Fruit fly (Drosophila melanogaster) whole organism, embryonic: Measurements from ENCODE around the gene CG33293.

Experiments
- B-H2 ChIP-seq: fragments of 200-800 bp; sonication (Bioruptor generic); optimal IDR thresholded peaks from 2 replicates; lab custom pipeline; 2018; ENCODE audit warnings: missing biosample characterization, mild to moderate bottlenecking, missing genetic modification characterization
- CG12104 ChIP-seq: fragments of 200-800 bp; sonication (Bioruptor generic); optimal IDR thresholded peaks from 3 replicates; lab custom pipeline; 2016; ENCODE audit warnings: missing biosample characterization, missing genetic modification characterization
- CG12219 ChIP-seq: fragments of 200-800 bp; sonication (Bioruptor generic); optimal IDR thresholded peaks from 3 replicates; lab custom pipeline; 2018; ENCODE audit warnings: missing biosample characterization, mild to moderate bottlenecking, missing genetic modification characterization
- CG12236 ChIP-seq: fragments of 200-800 bp; sonication (Bioruptor generic); optimal IDR thresholded peaks from 2 replicates; lab custom pipeline; 2016; ENCODE audit warnings: missing biosample characterization, missing genetic modification characterization
- CG1233 ChIP-seq: fragments of 200-800 bp; sonication (Bioruptor generic); optimal IDR thresholded peaks from 4 replicates; lab custom pipeline; 2018; ENCODE audit warnings: missing biosample characterization, mild to moderate bottlenecking, missing genetic modification characterization
- CG14014 ChIP-seq: fragments of 200-800 bp; sonication (Bioruptor generic); IDR thresholded peaks from 2 replicates; pipeline ENCODE4 v1.3.6; 2022; ENCODE audit warnings: missing biosample characterization, missing genetic modification characterization
- CG15269 ChIP-seq: fragments of 200-800 bp; sonication (Bioruptor generic); optimal IDR thresholded peaks from 2 replicates; lab custom pipeline; 2018; ENCODE audit warnings: missing biosample characterization, mild to moderate bottlenecking, missing genetic modification characterization, moderate library complexity
- CG16815 ChIP-seq: fragments of 200-800 bp; sonication (Bioruptor generic); optimal IDR thresholded peaks from 3 replicates; lab custom pipeline; 2017; ENCODE audit warnings: missing biosample characterization, mild to moderate bottlenecking, missing genetic modification characterization
- CG18476 ChIP-seq: fragments of 200-800 bp; sonication (Bioruptor generic); optimal IDR thresholded peaks from 2 replicates; lab custom pipeline; 2016; ENCODE audit warnings: missing biosample characterization, mild to moderate bottlenecking, missing genetic modification characterization
- CG2199 ChIP-seq: fragments of 200-800 bp; sonication (Bioruptor generic); IDR thresholded peaks from 3 replicates; pipeline ENCODE4 v1.3.6; 2022; ENCODE audit warnings: missing biosample characterization, missing genetic modification characterization
- CG3065 ChIP-seq: fragments of 200-800 bp; sonication (Bioruptor generic); optimal IDR thresholded peaks from 2 replicates; lab custom pipeline; 2016; ENCODE audit warnings: missing biosample characterization, missing genetic modification characterization
- CG34376 ChIP-seq: fragments of 200-800 bp; sonication (Bioruptor generic); optimal IDR thresholded peaks from 2 replicates; lab custom pipeline; 2018; ENCODE audit warnings: missing biosample characterization, mild to moderate bottlenecking, missing genetic modification characterization
- CG4730 ChIP-seq: fragments of 200-800 bp; sonication (Bioruptor generic); IDR thresholded peaks from 2 replicates; pipeline ENCODE4 v1.3.6; 2022; ENCODE audit warnings: missing biosample characterization, missing genetic modification characterization
- CG4854 ChIP-seq: fragments of 200-800 bp; sonication (Bioruptor generic); optimal IDR thresholded peaks from 2 replicates; lab custom pipeline; 2016; ENCODE audit warnings: missing biosample characterization, missing genetic modification characterization, inconsistent platforms
- CG5953 ChIP-seq: fragments of 200-800 bp; sonication (Bioruptor generic); IDR thresholded peaks from 2 replicates; pipeline ENCODE4 v1.3.6; 2022; ENCODE audit warnings: missing biosample characterization, missing genetic modification characterization
- CG6689 ChIP-seq: fragments of 200-800 bp; sonication (Bioruptor generic); IDR thresholded peaks from 2 replicates; pipeline ENCODE4 v1.3.6; 2022; ENCODE audit warnings: missing biosample characterization, missing genetic modification characterization
- CG7271 ChIP-seq: fragments of 200-800 bp; sonication (Bioruptor generic); optimal IDR thresholded peaks from 2 replicates; lab custom pipeline; 2018; ENCODE audit warnings: missing biosample characterization, mild to moderate bottlenecking, missing genetic modification characterization, moderate library complexity
- CG7357 ChIP-seq: fragments of 200-800 bp; sonication (Bioruptor generic); IDR thresholded peaks from 3 replicates; pipeline ENCODE4 v1.3.6; 2022; ENCODE audit warnings: missing biosample characterization, missing genetic modification characterization
- CG9437 ChIP-seq: fragments of 200-800 bp; sonication (Bioruptor generic); optimal IDR thresholded peaks from 2 replicates; lab custom pipeline; 2018; ENCODE audit warnings: missing biosample characterization, mild to moderate bottlenecking, missing genetic modification characterization
- CG9727 ChIP-seq: fragments of 200-800 bp; sonication (Bioruptor generic); optimal IDR thresholded peaks from 3 replicates; lab custom pipeline; 2017; ENCODE audit warnings: missing biosample characterization, mild to moderate bottlenecking, missing genetic modification characterization
- CG9817 ChIP-seq: fragments of 200-800 bp; sonication (Bioruptor generic); optimal IDR thresholded peaks from 2 replicates; lab custom pipeline; 2018; ENCODE audit warnings: missing biosample characterization, mild to moderate bottlenecking, missing genetic modification characterization, moderate library complexity
- Dll ChIP-seq: fragments of 200-800 bp; sonication (Bioruptor generic); IDR thresholded peaks from 4 replicates; pipeline ENCODE4 v1.3.6; 2022; ENCODE audit warnings: missing biosample characterization, missing genetic modification characterization; ENCODE audit not compliant: partially characterized antibody
- Eip74EF ChIP-seq, 2 experiments: fragments of 200-800 bp in 1 of 2; fragments of >200 bp in 1 of 2; sonication (Bioruptor generic) in 1 of 2; optimal IDR thresholded peaks; 2 replicates each; lab custom pipeline; 2017 to 2019; ENCODE audit warnings: missing biosample characterization in 2 of 2, missing genetic modification characterization in 2 of 2, mild to moderate bottlenecking in 1 of 2, moderate library complexity in 1 of 2
- Ets65A ChIP-seq: fragments of 200-800 bp; sonication (Bioruptor generic); peaks from one replicate; lab custom pipeline; 2016; ENCODE audit warnings: missing biosample characterization, missing genetic modification characterization
- Fer2 ChIP-seq: fragments of 200-800 bp; sonication (Bioruptor generic); optimal IDR thresholded peaks from 2 replicates; lab custom pipeline; 2018; ENCODE audit warnings: missing biosample characterization, mild to moderate bottlenecking, missing genetic modification characterization, moderate library complexity
- HLH4C ChIP-seq: fragments of 200-800 bp; sonication (Bioruptor generic); IDR thresholded peaks from 3 replicates; pipeline ENCODE4 v1.3.6; 2022; ENCODE audit warnings: missing biosample characterization, missing genetic modification characterization; ENCODE audit not compliant: partially characterized antibody
- NK7.1 ChIP-seq: fragments of 200-800 bp; sonication (Bioruptor generic); optimal IDR thresholded peaks from 3 replicates; lab custom pipeline; 2016; ENCODE audit warnings: missing biosample characterization, missing genetic modification characterization
- Nf-YC ChIP-seq: fragments of 200-800 bp; optimal IDR thresholded peaks from 3 replicates; lab custom pipeline; 2019; ENCODE audit warnings: missing biosample characterization, mild to moderate bottlenecking, missing genetic modification characterization, moderate library complexity
- Pdp1 ChIP-seq, 2 experiments: fragments of 200-800 bp; sonication (Bioruptor generic); optimal IDR thresholded peaks; 3 replicates each; lab custom pipeline; 2016; ENCODE audit warnings: missing biosample characterization in 2 of 2, missing genetic modification characterization in 2 of 2, mild to moderate bottlenecking in 1 of 2, moderate library complexity in 1 of 2
- chinmo ChIP-seq: fragments of 200-800 bp; sonication (Bioruptor generic); IDR thresholded peaks from 4 replicates; pipeline ENCODE4 v1.3.6; 2022; ENCODE audit warnings: missing biosample characterization, missing genetic modification characterization; ENCODE audit not compliant: partially characterized antibody
- emc ChIP-seq: fragments of 200-800 bp; sonication (Bioruptor generic); optimal IDR thresholded peaks from 2 replicates; lab custom pipeline; 2016; ENCODE audit warnings: missing biosample characterization, missing genetic modification characterization
- fd96Cb ChIP-seq: fragments of 200-800 bp; sonication (Bioruptor generic); optimal IDR thresholded peaks from 2 replicates; lab custom pipeline; 2018; ENCODE audit warnings: missing biosample characterization, mild to moderate bottlenecking, missing genetic modification characterization, moderate library complexity
- fru ChIP-seq: fragments of >200 bp; optimal IDR thresholded peaks from 2 replicates; lab custom pipeline; 2017
- ftz-f1 ChIP-seq: fragments of 200-800 bp; sonication (Bioruptor generic); optimal IDR thresholded peaks from 2 replicates; lab custom pipeline; 2016; ENCODE audit warnings: missing biosample characterization, missing genetic modification characterization
- gcm ChIP-seq: fragments of 200-800 bp; sonication (Bioruptor generic); optimal IDR thresholded peaks from 2 replicates; lab custom pipeline; 2019; ENCODE audit warnings: missing biosample characterization, mild to moderate bottlenecking, missing genetic modification characterization, moderate library complexity
- gcm2 ChIP-seq: fragments of 200-800 bp; sonication (Bioruptor generic); optimal IDR thresholded peaks from 2 replicates; lab custom pipeline; 2016; ENCODE audit warnings: missing biosample characterization, missing genetic modification characterization
- ind ChIP-seq: fragments of 200-800 bp; sonication (Bioruptor generic); optimal IDR thresholded peaks from 3 replicates; lab custom pipeline; 2016; ENCODE audit warnings: missing biosample characterization, missing genetic modification characterization
- oc ChIP-seq: fragments of 200-800 bp; sonication (Bioruptor generic); optimal IDR thresholded peaks from 2 replicates; lab custom pipeline; 2018; ENCODE audit warnings: missing biosample characterization, mild to moderate bottlenecking, missing genetic modification characterization, moderate library complexity
- pb ChIP-seq: fragments of 200-800 bp; sonication (Bioruptor generic); optimal IDR thresholded peaks from 3 replicates; lab custom pipeline; 2016; ENCODE audit warnings: missing biosample characterization, missing genetic modification characterization
- repo ChIP-seq: fragments of 200-800 bp; sonication (Bioruptor generic); optimal IDR thresholded peaks from 2 replicates; lab custom pipeline; 2016; ENCODE audit warnings: missing biosample characterization, missing genetic modification characterization
- sens ChIP-seq: fragments of 200-800 bp; sonication (Bioruptor generic); peaks from one replicate; lab custom pipeline; 2016; ENCODE audit warnings: missing biosample characterization, missing genetic modification characterization
- sob ChIP-seq: fragments of 200-800 bp; sonication (Bioruptor generic); IDR thresholded peaks from 2 replicates; pipeline ENCODE4 v1.3.6; 2022; ENCODE audit warnings: missing biosample characterization, missing genetic modification characterization
- stc ChIP-seq: fragments of 200-800 bp; sonication (Bioruptor generic); IDR thresholded peaks from 2 replicates; pipeline ENCODE4 v1.3.6; 2022; ENCODE audit warnings: missing biosample characterization, missing genetic modification characterization
- trem ChIP-seq: fragments of 200-800 bp; optimal IDR thresholded peaks from 3 replicates; lab custom pipeline; 2019; ENCODE audit warnings: missing biosample characterization, mild to moderate bottlenecking, missing genetic modification characterization, moderate library complexity
- twi ChIP-seq: fragments of 200-800 bp; optimal IDR thresholded peaks from 2 replicates; lab custom pipeline; 2019; ENCODE audit warnings: missing biosample characterization, mild to moderate bottlenecking, missing genetic modification characterization, moderate library complexity
- usp ChIP-seq: fragments of >200 bp; optimal IDR thresholded peaks from 2 replicates; lab custom pipeline; 2017; ENCODE audit warnings: missing biosample characterization, missing genetic modification characterization
- vfl ChIP-seq: fragments of 200-800 bp; sonication (Bioruptor generic); optimal IDR thresholded peaks from 2 replicates; lab custom pipeline; 2016; ENCODE audit warnings: missing biosample characterization, missing genetic modification characterization
- vvl ChIP-seq: fragments of 200-800 bp; sonication (Bioruptor generic); IDR thresholded peaks from 2 replicates; pipeline ENCODE4 v1.3.6; 2022; ENCODE audit warnings: missing biosample characterization, missing genetic modification characterization
- wdn ChIP-seq: fragments of 200-800 bp; sonication (Bioruptor generic); IDR thresholded peaks from 2 replicates; pipeline ENCODE4 v1.3.6; 2022; ENCODE audit warnings: missing biosample characterization, missing genetic modification characterization
- wek ChIP-seq: fragments of 200-800 bp; sonication (Bioruptor generic); optimal IDR thresholded peaks from 3 replicates; lab custom pipeline; 2018; ENCODE audit warnings: missing biosample characterization, mild to moderate bottlenecking, missing genetic modification characterization, moderate library complexity
- zen ChIP-seq: fragments of 200-800 bp; sonication (Bioruptor generic); optimal IDR thresholded peaks from 3 replicates; lab custom pipeline; 2018; ENCODE audit warnings: missing biosample characterization, mild to moderate bottlenecking, missing genetic modification characterization, moderate library complexity

Gene CG33293

DNA sequence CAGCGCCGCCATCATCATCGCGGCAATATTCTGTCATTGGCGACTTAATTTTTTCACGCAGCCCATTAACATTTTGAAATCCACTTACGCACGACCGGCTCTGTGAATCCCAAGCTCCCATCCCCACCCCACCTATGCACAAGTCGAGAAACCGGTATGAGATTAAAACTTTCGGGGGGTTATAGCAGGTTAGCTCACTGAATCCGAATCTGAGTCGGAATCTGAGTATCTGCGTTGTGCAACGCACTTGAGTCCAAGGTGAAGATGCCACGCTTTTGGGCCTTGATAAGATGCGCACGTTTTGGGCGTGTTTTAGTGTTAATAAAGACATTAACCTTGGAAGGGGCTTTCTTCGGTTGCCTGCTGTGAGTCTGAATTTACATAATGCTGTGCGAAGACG lies 6.4 kb upstream of the CG33293 start (continued):
- TF ChIP-seq Pdp1 (GFP tag; optimal IDR thresholded peaks at IDR 0.05; lab: Kevin White, UChicago) (peak in 1 of 2 experiments; percentile 86), twi (tag; lab: Kevin White, UChicago) (no peak), CG4854 (GFP tag; lab: Kevin White, UChicago) (no peak), vvl (GFP tag; lab: Robert Waterston, UW) (peak; percentile 33; the same call in 1 of the 2 replicates), CG5953 (GFP tag; lab: Robert Waterston, UW) (no peak), gcm2 (no peak), pb (GFP tag; lab: Kevin White, UChicago) (no peak), B-H2 (no peak), CG15269 (peak; percentile 51), CG4730 (GFP tag; lab: Robert Waterston, UW) (no peak), Ets65A (no peak), Nf-YC (tag; lab: Kevin White, UChicago) (no peak), chinmo (peak; percentile 93; the same call in 3 of the 4 replicates), zen (tag; lab: Kevin White, UChicago) (no peak), CG12219 (GFP tag; lab: Kevin White, UChicago) (no peak), CG34376 (GFP tag; lab: Kevin White, UChicago) (no peak), CG12236 (GFP tag; lab: Kevin White, UChicago) (no peak), Fer2 (tag; lab: Kevin White, UChicago) (no peak)
- TF ChIP-seq, all 482 proteins: peak for 16

DNA sequence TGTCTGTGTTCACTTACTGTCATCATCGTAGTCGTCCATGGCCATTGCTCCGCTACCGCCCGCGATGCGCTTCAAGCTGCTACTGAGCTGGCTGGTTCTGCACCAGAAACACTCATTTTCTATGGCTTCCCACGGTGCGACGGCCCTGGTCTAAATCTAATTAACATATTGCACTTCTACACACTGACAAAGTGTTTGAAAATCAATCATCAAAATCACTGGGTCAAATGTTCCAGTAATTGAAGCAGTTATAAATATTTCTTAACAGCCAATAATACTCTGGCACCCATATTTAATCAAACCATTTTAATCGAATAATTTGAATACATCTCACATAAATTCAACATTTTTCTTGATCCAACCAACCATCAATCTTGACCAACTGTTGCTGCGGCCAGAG lies 3.3 kb downstream of the CG33293 start, which contains the start of gene rtp:
Gene rtp (minus strand): TSS at position 101 of the 400 bp plus-strand sequence.
- TF ChIP-seq CG2199 (GFP tag; lab: Robert Waterston, UW): no peak
- TF ChIP-seq vfl: no peak
- TF ChIP-seq sob (GFP tag; lab: Robert Waterston, UW): no peak
- TF ChIP-seq oc: no peak
- no peak for TF ChIP-seq emc
- TF ChIP-seq repo (GFP tag; lab: Kevin White, UChicago): no peak
- TF ChIP-seq Dll: no peak
- no peak for TF ChIP-seq ind (GFP tag; lab: Kevin White, UChicago)
- no peak for TF ChIP-seq CG18476 (GFP tag; lab: Kevin White, UChicago)
- no peak for TF ChIP-seq CG7357 (GFP tag; lab: Robert Waterston, UW)
- no peak for TF ChIP-seq wek (GFP tag; lab: Kevin White, UChicago)
- TF ChIP-seq gcm (GFP tag; lab: Kevin White, UChicago): no peak
- TF ChIP-seq CG1233 (GFP tag; lab: Kevin White, UChicago): no peak
- TF ChIP-seq CG6689 (GFP tag; lab: Robert Waterston, UW): no peak
- TF ChIP-seq usp (GFP tag; lab: Kevin White, UChicago): no peak
- TF ChIP-seq CG16815 (GFP tag; lab: Kevin White, UChicago): no peak
- no peak for TF ChIP-seq fru (lab: Kevin White, UChicago)

DNA sequence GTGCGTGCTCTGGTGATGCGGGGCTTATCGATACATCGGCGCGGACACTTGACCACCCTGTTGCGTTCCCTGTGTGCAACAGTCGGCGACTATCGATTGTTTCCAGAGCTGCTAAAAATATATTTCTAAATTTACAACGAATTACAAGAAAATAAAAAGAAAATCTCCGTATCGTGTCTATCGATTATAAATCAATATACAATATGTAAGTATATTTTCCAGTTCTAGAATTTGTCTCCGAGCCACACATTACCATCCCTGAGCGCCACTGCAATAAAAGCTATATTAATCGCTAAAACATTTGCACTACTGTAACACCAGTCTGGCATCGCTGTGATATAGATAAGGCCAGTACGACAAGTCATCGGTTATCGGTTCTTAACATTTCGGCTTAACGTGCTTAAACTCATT lies 8.3 kb downstream of the CG33293 start, which contains the start of the genes Kat60 and Mms19:
Gene Kat60 (minus strand): TSS at position 13 of the 411 bp plus-strand sequence.
Gene Mms19 (plus strand): TSS at position 347 of the 411 bp plus-strand sequence.
- no peak for TF ChIP-seq NK7.1 (GFP tag; lab: Kevin White, UChicago)
- peak; percentile 94 for TF ChIP-seq sens (GFP tag; lab: Kevin White, UChicago)
- peak; percentile 39 for TF ChIP-seq CG14014
- TF ChIP-seq CG5953 (GFP tag; lab: Robert Waterston, UW): no peak
- no peak for TF ChIP-seq Eip74EF (GFP tag; optimal IDR thresholded peaks at IDR 0.05; lab: Kevin White, UChicago)
- peak; percentile 76 for TF ChIP-seq CG9727 (GFP tag; lab: Kevin White, UChicago)
- TF ChIP-seq CG12104 (GFP tag; lab: Kevin White, UChicago): peak; percentile 48
- TF ChIP-seq CG9437 (GFP tag; lab: Kevin White, UChicago): no peak
- TF ChIP-seq wdn (GFP tag; lab: Robert Waterston, UW): peak; percentile 54; the same call in 1 of the 2 replicates
- peak; percentile 68 for TF ChIP-seq CG9817
- peak; percentile 93 for TF ChIP-seq HLH4C (GFP tag; lab: Robert Waterston, UW)
- no peak for TF ChIP-seq ftz-f1 (GFP tag; lab: Kevin White, UChicago)
- peak; percentile 85 for TF ChIP-seq trem (tag; lab: Kevin White, UChicago)
- no peak for TF ChIP-seq stc (GFP tag; lab: Robert Waterston, UW)
- TF ChIP-seq CG3065 (GFP tag; lab: Kevin White, UChicago): peak; percentile 47
- TF ChIP-seq fd96Cb (tag; lab: Kevin White, UChicago): peak; percentile 12
- TF ChIP-seq CG7271 (tag; lab: Kevin White, UChicago): peak; percentile 18
